Worm (Caenorhabditis elegans): ENCODE results near the gene C29F7.1.

ce11 chrX:13462519-13462918, 52.8 kb downstream of the C29F7.1 start, which contains the start of gene F02D10.3:
- TF ChIP-seq dao-5 (tag; optimal IDR thresholded peaks at IDR 0.05) (no peak), W03F9.2 (tag; optimal IDR thresholded peaks at IDR 0.05) (no peak)

Data from whole organism, L4/young adult.